ENCODE assay signal across 2 fruit fly cellular contexts in the genomic region with DNA sequence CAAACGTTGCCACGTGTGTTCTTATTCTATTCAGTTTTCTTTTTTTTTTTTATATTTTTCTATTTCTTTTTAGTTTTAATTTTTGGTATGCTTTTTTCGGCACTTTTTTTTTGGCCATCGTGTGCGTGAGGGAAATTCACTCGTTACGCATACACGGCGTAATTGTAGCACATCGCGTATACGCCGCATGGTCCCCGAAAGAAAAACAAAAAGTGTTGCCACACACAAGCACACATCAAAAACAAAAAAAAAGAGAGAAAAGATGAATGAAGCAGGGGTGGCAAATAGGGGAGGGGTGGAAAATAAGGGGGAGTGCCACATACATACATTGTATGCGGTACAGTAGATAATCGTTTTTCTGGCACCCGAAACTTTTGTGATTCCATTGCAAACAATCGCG.
TF ChIP-seq lines count a peak whose summit lies in the region.

No protein-coding gene starts in this region.

TF ChIP-seq in whole organism, embryonic, 481 proteins besides CTCF, POLR2A, EP300 and RAD21 (continued from another document):
- TF ChIP-seq MTF-1 (GFP tag; optimal IDR thresholded peaks at IDR 0.05; lab: Kevin White, UChicago; ENCODE audit: borderline replicate concordance): no peak
- TF ChIP-seq ato (GFP tag; IDR thresholded peaks at IDR 0.05; lab: Robert Waterston, UW; ENCODE audit: partially characterized antibody): no peak
- no peak for TF ChIP-seq prd (optimal IDR thresholded peaks at IDR 0.05; lab: Kevin White, UChicago)
- no peak for TF ChIP-seq prd (GFP tag; IDR thresholded peaks at IDR 0.05; lab: Robert Waterston, UW)
- no peak for TF ChIP-seq mirr (GFP tag; optimal IDR thresholded peaks at IDR 0.05; lab: Kevin White, UChicago)
- peak; percentile 30; the same call in 1 of the 2 replicates for TF ChIP-seq CG32772 (GFP tag; IDR thresholded peaks at IDR 0.05; lab: Robert Waterston, UW)
- no peak for TF ChIP-seq shn (GFP tag; optimal IDR thresholded peaks at IDR 0.05; lab: Kevin White, UChicago)
- no peak for TF ChIP-seq CG1603 (tag; optimal IDR thresholded peaks at IDR 0.05; lab: Kevin White, UChicago)
- no peak for TF ChIP-seq CG8924 (tag; optimal IDR thresholded peaks at IDR 0.05; lab: Kevin White, UChicago)
- TF ChIP-seq grau (tag; optimal IDR thresholded peaks at IDR 0.05; lab: Kevin White, UChicago): peak; percentile 21
- no peak for TF ChIP-seq CG7963 (GFP tag; IDR thresholded peaks at IDR 0.05; lab: Robert Waterston, UW; ENCODE audit: partially characterized antibody)
- TF ChIP-seq CG12104 (GFP tag; optimal IDR thresholded peaks at IDR 0.05; lab: Kevin White, UChicago): no peak
- no peak for TF ChIP-seq ftz-f1 (GFP tag; optimal IDR thresholded peaks at IDR 0.05; lab: Kevin White, UChicago)
- no peak for TF ChIP-seq jing (GFP tag; optimal IDR thresholded peaks at IDR 0.05; lab: Kevin White, UChicago)
- TF ChIP-seq Hr39 (optimal IDR thresholded peaks at IDR 0.05; lab: Kevin White, UChicago): no peak
- TF ChIP-seq CG7372 (GFP tag; IDR thresholded peaks at IDR 0.05; lab: Robert Waterston, UW): peak; percentile 57; the same call in 1 of the 2 replicates
- TF ChIP-seq dmrt11E (tag; optimal IDR thresholded peaks at IDR 0.05; lab: Kevin White, UChicago): no peak
- no peak for TF ChIP-seq ap (GFP tag; IDR thresholded peaks at IDR 0.05; lab: Robert Waterston, UW)
- no peak for TF ChIP-seq D19B (GFP tag; optimal IDR thresholded peaks at IDR 0.05; lab: Kevin White, UChicago)
- no peak for TF ChIP-seq Oli (tag; optimal IDR thresholded peaks at IDR 0.05; lab: Kevin White, UChicago)
- no peak for TF ChIP-seq D (optimal IDR thresholded peaks at IDR 0.05; lab: Kevin White, UChicago)
- TF ChIP-seq D (GFP tag; optimal IDR thresholded peaks at IDR 0.05; lab: Kevin White, UChicago): no peak
- TF ChIP-seq CHES-1-like (GFP tag; optimal IDR thresholded peaks at IDR 0.05; lab: Kevin White, UChicago): no peak
- TF ChIP-seq CG3847 (GFP tag; IDR thresholded peaks at IDR 0.05; lab: Robert Waterston, UW): no peak
- TF ChIP-seq ttk (GFP tag; IDR thresholded peaks at IDR 0.05; lab: Robert Waterston, UW): no peak
- no peak for TF ChIP-seq pan (optimal IDR thresholded peaks at IDR 0.05; lab: Kevin White, UChicago)
- no peak for TF ChIP-seq pan (GFP tag; optimal IDR thresholded peaks at IDR 0.05 in 1 of 2, IDR thresholded peaks at IDR 0.05 in 1 of 2)
- no peak for TF ChIP-seq bsh (GFP tag; optimal IDR thresholded peaks at IDR 0.05; lab: Kevin White, UChicago)
- TF ChIP-seq E2f1 (GFP tag; IDR thresholded peaks at IDR 0.05; lab: Robert Waterston, UW): no peak
- TF ChIP-seq Pdp1 (GFP tag; optimal IDR thresholded peaks at IDR 0.05; lab: Kevin White, UChicago): peak in 1 of 2 experiments; percentile 35
TF ChIP-seq in whole organism, embryonic: peak in this region for 7.

TF ChIP-seq in whole organism, prepupa, 60 proteins besides CTCF, POLR2A, EP300 and RAD21 (continued from another document):
- TF ChIP-seq net (GFP tag; optimal IDR thresholded peaks at IDR 0.05; lab: Kevin White, UChicago): no peak
- no peak for TF ChIP-seq lz (GFP tag; optimal IDR thresholded peaks at IDR 0.05; lab: Kevin White, UChicago)
- TF ChIP-seq CG6276 (GFP tag; optimal IDR thresholded peaks at IDR 0.05; lab: Kevin White, UChicago): peak; percentile 78
- TF ChIP-seq acj6 (GFP tag; optimal IDR thresholded peaks at IDR 0.05; lab: Kevin White, UChicago): no peak
- no peak for TF ChIP-seq Hr39 (GFP tag; optimal IDR thresholded peaks at IDR 0.05; lab: Kevin White, UChicago)
- peak; percentile 38; the same call in 1 of the 2 replicates for TF ChIP-seq CG11294 (GFP tag; IDR thresholded peaks at IDR 0.05; lab: Robert Waterston, UW)
- TF ChIP-seq topi (GFP tag; optimal IDR thresholded peaks at IDR 0.05; lab: Kevin White, UChicago): no peak
- no peak for TF ChIP-seq CG11762 (GFP tag; optimal IDR thresholded peaks at IDR 0.05; lab: Kevin White, UChicago; ENCODE audit: insufficient read depth)
- TF ChIP-seq CG4318 (GFP tag; optimal IDR thresholded peaks at IDR 0.05; lab: Kevin White, UChicago): no peak
